Worm (Caenorhabditis elegans): ENCODE measurements around the gene irld-59.

DNA sequence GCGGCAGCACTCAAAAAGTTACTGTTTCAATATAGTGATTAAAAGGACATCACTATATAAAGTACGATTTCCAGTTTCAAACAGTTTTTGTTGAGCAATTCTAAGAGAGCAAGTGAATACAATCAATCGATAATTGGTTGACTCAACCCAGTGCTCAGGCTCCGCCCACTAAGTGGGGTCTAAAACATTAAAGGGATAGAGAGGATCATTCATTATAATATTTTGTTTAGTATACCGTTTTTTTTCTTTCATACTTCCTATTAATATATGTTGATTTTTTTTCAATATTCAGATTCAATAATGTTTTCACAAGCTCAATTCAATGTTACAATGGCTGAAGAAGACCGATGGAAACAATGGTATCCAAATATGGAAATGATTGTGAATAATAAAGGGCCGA is 13.3 kb upstream of the irld-59 start, which contains the start of gene tbx-39:
- TF ChIP-seq him-1 (tag; optimal IDR thresholded peaks at IDR 0.05) = no peak
- TF ChIP-seq dao-5 (tag; optimal IDR thresholded peaks at IDR 0.05) = no peak

Measured in whole organism, L4/young adult.